Fruit fly (Drosophila melanogaster): Measurements from ENCODE around the gene CG43245.

Gene CG43245

dm6 chr3L:10817670-10818650, 46.2 kb downstream of the CG43245 start:
- no peak for TF ChIP-seq CG9948 (tag; optimal IDR thresholded peaks at IDR 0.05)
- TF ChIP-seq Ets98B (GFP tag; IDR thresholded peaks at IDR 0.05) = no peak
- no peak for TF ChIP-seq CG13204 (GFP tag; optimal IDR thresholded peaks at IDR 0.05)
- no peak for TF ChIP-seq CG14655 (GFP tag; optimal IDR thresholded peaks at IDR 0.05)

- no peak for TF ChIP-seq Pif1B (GFP tag; optimal IDR thresholded peaks at IDR 0.05)
- no peak for TF ChIP-seq CG34367 (tag; optimal IDR thresholded peaks at IDR 0.05)
- no peak for TF ChIP-seq EcR (GFP tag; optimal IDR thresholded peaks at IDR 0.05)
These were observed 49.7 kb downstream of the CG43245 start for dm6 chr3L:10821468-10821867.

- TF ChIP-seq CG10348 (GFP tag; IDR thresholded peaks at IDR 0.05) (no peak), fd96Ca (GFP tag; IDR thresholded peaks at IDR 0.05) (no peak), CG13204 (GFP tag; optimal IDR thresholded peaks at IDR 0.05) (no peak), CG9948 (tag; optimal IDR thresholded peaks at IDR 0.05) (peak; percentile 51), Pif1A (GFP tag; optimal IDR thresholded peaks at IDR 0.05) (peak; percentile 50), CG34367 (tag; optimal IDR thresholded peaks at IDR 0.05) (no peak), CG8159 (tag; optimal IDR thresholded peaks at IDR 0.05) (peak; percentile 63), CG14655 (GFP tag; optimal IDR thresholded peaks at IDR 0.05) (peak; percentile 48), CG8301 (tag; optimal IDR thresholded peaks at IDR 0.05) (peak; percentile 25), Ets98B (GFP tag; IDR thresholded peaks at IDR 0.05) (no peak), CG32121 (GFP tag; IDR thresholded peaks at IDR 0.05) (no peak), gl (tag; optimal IDR thresholded peaks at IDR 0.05) (no peak), CG17806 (tag; optimal IDR thresholded peaks at IDR 0.05) (peak; percentile 40), Snoo (tag; optimal IDR thresholded peaks at IDR 0.05) (no peak), EcR (GFP tag; optimal IDR thresholded peaks at IDR 0.05) (no peak), rn (GFP tag; IDR thresholded peaks at IDR 0.05) (no peak), CG15710 (tag; optimal IDR thresholded peaks at IDR 0.05) (peak; percentile 59), CG4496 (GFP tag; IDR thresholded peaks at IDR 0.05) (0 out of 3 replicates have a peak, but pooled peaks have one; percentile 26), CG12605 (GFP tag; IDR thresholded peaks at IDR 0.05) (no peak), D1 (tag; optimal IDR thresholded peaks at IDR 0.05) (no peak), Pif1B (GFP tag; optimal IDR thresholded peaks at IDR 0.05) (peak; percentile 10)
These were observed 50.9 kb downstream of the CG43245 start for dm6 chr3L:10822364-10823231.
